Worm (Caenorhabditis elegans) whole organism, midembryonic: Measurements from ENCODE around the gene pan-1.

Experiments used
- T22C8.4 ChIP-seq: fragments of 200-800 bp; sonication (Bioruptor generic); IDR thresholded peaks from 2 replicates; pipeline ENCODE4 v1.3.6; 2022; ENCODE audit warnings: missing genetic modification characterization, missing compliant biosample characterization
- cog-1 ChIP-seq: sonication (generic microtip); optimal IDR thresholded peaks from 2 replicates; lab custom pipeline; 2016; ENCODE audit warnings: missing genetic modification characterization, missing compliant biosample characterization
- flt-1 ChIP-seq: fragments of 200-800 bp; sonication (Bioruptor generic); IDR thresholded peaks from 2 replicates; pipeline ENCODE4 v1.3.6; 2022; ENCODE audit warnings: missing genetic modification characterization, missing compliant biosample characterization
- klf-2 ChIP-seq: fragments of 200-800 bp; sonication (Bioruptor generic); conservative IDR thresholded peaks from 2 replicates; pipeline ENCODE4 v1.3.6; 2022; ENCODE audit warnings: missing genetic modification reagents, missing genetic modification characterization, missing compliant biosample characterization
- med-1 ChIP-seq: sonication (generic microtip); optimal IDR thresholded peaks from 2 replicates; lab custom pipeline; 2017; ENCODE audit warnings: missing genetic modification characterization, mild to moderate bottlenecking, missing compliant biosample characterization, antibody characterized with exemption, missing genetic modification reagents; ENCODE audit not compliant: insufficient read depth
- ref-1 ChIP-seq: fragments of 200-800 bp; sonication (Bioruptor generic); conservative IDR thresholded peaks from 2 replicates; pipeline ENCODE4 v1.3.6; 2022; ENCODE audit warnings: missing genetic modification reagents, missing genetic modification characterization, missing compliant biosample characterization
- tab-1 ChIP-seq: fragments of 200-800 bp; sonication (Bioruptor generic); IDR thresholded peaks from 2 replicates; pipeline ENCODE4 v1.3.6; 2022; ENCODE audit warnings: missing genetic modification characterization, missing compliant biosample characterization
- ztf-23 ChIP-seq: fragments of 200-800 bp; sonication (Bioruptor generic); IDR thresholded peaks from 2 replicates; pipeline ENCODE4 v1.3.6; 2022; ENCODE audit warnings: missing genetic modification reagents, missing genetic modification characterization, missing compliant biosample characterization
- ztf-29 ChIP-seq: fragments of 200-800 bp; sonication (Bioruptor generic); IDR thresholded peaks from 2 replicates; pipeline ENCODE4 v1.3.6; 2022; ENCODE audit warnings: missing genetic modification reagents, missing genetic modification characterization, missing compliant biosample characterization

The pan-1 gene

ce11 chrIII:4595771-4596227 lies 33.3 kb downstream of the pan-1 start, which contains the start of gene asb-1:
Gene asb-1 (minus strand): TSS chrIII:4595821.
- no peak for TF ChIP-seq tab-1 (GFP tag; lab: Robert Waterston, UW)
- no peak for TF ChIP-seq cog-1 (tag; lab: Kevin White, UChicago)
- no peak for TF ChIP-seq ref-1 (GFP tag; lab: Robert Waterston, UW)
- TF ChIP-seq flt-1 (GFP tag; lab: Robert Waterston, UW) = no peak
- no peak for TF ChIP-seq ztf-23
- no peak for TF ChIP-seq klf-2 (GFP tag; lab: Robert Waterston, UW)
- no peak for TF ChIP-seq T22C8.4
- no peak for TF ChIP-seq med-1 (GFP tag; lab: Kevin White, UChicago)
- no peak for TF ChIP-seq ztf-29

- TF ChIP-seq ref-1 (GFP tag; lab: Robert Waterston, UW) = no peak
- TF ChIP-seq ztf-23 = no peak
- TF ChIP-seq ztf-29 = no peak
- no peak for TF ChIP-seq klf-2 (GFP tag; lab: Robert Waterston, UW)
- no peak for TF ChIP-seq T22C8.4
- no peak for TF ChIP-seq med-1 (GFP tag; lab: Kevin White, UChicago)
- TF ChIP-seq flt-1 (GFP tag; lab: Robert Waterston, UW) = no peak
- TF ChIP-seq tab-1 (GFP tag; lab: Robert Waterston, UW) = no peak
- no peak for TF ChIP-seq cog-1 (tag; lab: Kevin White, UChicago)
These were observed 37.7 kb downstream of the pan-1 start, which contains the start of gene mab-21 for ce11 chrIII:4600139-4600762. Gene mab-21 (plus strand): TSS chrIII:4600753.

- TF ChIP-seq klf-2 (GFP tag; lab: Robert Waterston, UW) = no peak
These were observed 38.7 kb downstream of the pan-1 start for ce11 chrIII:4601286-4601685.

- TF ChIP-seq flt-1 (GFP tag; lab: Robert Waterston, UW) (no peak), med-1 (GFP tag; lab: Kevin White, UChicago) (no peak), ztf-23 (no peak), cog-1 (tag; lab: Kevin White, UChicago) (no peak), ztf-29 (no peak), T22C8.4 (no peak), klf-2 (GFP tag; lab: Robert Waterston, UW) (no peak), ref-1 (GFP tag; lab: Robert Waterston, UW) (no peak), tab-1 (GFP tag; lab: Robert Waterston, UW) (no peak)
These were observed 41.3 kb downstream of the pan-1 start for ce11 chrIII:4603837-4604236.

- TF ChIP-seq klf-2 (GFP tag; lab: Robert Waterston, UW) (no peak), ztf-29 (no peak), T22C8.4 (no peak), med-1 (GFP tag; lab: Kevin White, UChicago) (no peak), ref-1 (GFP tag; lab: Robert Waterston, UW) (no peak), cog-1 (tag; lab: Kevin White, UChicago) (no peak), ztf-23 (no peak), flt-1 (GFP tag; lab: Robert Waterston, UW) (no peak), tab-1 (GFP tag; lab: Robert Waterston, UW) (no peak)
These were observed 49.9 kb downstream of the pan-1 start, which contains the start of gene sel-2 for ce11 chrIII:4612334-4612953. Gene sel-2 (minus strand): TSS chrIII:4612384.
